Fruit fly (Drosophila melanogaster) whole organism, larva: ENCODE measurements around the gene Sp212.
A peak's percentile ranks its signal among the peaks of the same experiment; 100 is the strongest.

Experiments used
- noc ChIP-seq: fragments of 200-800 bp; sonication (Bioruptor generic); optimal IDR thresholded peaks from 3 replicates; lab custom pipeline; 2019; ENCODE audit warnings: missing biosample characterization, mild to moderate bottlenecking, missing genetic modification characterization, moderate library complexity

The Sp212 gene

DNA sequence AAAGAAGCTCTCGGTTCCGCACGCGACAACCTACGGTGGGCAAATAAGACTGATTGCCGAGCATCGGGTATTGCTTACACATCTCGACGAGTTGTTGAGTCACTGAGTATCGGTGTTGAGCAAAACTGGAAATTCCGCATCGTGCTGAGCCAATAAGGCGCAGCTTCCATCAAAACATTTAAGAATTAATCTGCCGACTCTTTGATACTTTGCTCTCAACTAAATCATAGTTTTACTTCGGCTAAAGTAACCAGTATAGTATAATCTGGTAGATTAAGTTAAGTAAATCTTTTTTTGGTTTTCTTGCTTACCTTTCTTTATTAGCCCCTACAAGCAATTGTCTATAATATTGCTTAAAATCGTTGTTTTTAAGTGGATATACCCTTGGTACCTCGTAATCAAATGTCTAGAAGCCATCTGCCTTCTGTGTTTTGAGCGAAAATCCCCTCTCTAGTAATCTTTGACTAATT, at the start of gene Sp212:
Sp212 (minus strand) TSS at position 51 of the 470 bp plus-strand sequence.
- TF ChIP-seq noc (tag; lab: Kevin White, UChicago): peak; percentile 33

DNA sequence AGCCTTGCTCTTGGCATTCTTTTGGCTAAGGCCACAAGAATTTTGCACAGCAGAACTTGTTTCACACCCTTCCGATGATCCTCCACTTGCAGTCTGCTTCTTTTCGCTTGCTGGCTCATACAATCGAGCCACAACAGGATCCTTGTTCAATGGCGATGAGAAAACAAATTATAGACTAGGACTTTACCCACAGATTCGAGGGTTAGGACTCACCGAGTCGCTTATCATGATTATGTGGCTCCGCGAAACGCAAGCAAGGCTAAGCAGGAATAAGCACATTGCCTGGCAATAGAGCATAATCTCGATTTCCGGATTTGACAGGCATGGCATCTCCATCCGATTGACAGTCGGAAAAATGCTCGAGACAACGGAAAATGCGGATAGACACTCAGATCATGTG, 38.1 kb upstream of the Sp212 start, which contains the start of the genes CG14839 and CG14841:
CG14839 (plus strand) TSS at position 301 of the 400 bp plus-strand sequence.
CG14841 (minus strand) TSS at position 332 of the 400 bp plus-strand sequence.
- no peak for TF ChIP-seq noc (tag; lab: Kevin White, UChicago)

DNA sequence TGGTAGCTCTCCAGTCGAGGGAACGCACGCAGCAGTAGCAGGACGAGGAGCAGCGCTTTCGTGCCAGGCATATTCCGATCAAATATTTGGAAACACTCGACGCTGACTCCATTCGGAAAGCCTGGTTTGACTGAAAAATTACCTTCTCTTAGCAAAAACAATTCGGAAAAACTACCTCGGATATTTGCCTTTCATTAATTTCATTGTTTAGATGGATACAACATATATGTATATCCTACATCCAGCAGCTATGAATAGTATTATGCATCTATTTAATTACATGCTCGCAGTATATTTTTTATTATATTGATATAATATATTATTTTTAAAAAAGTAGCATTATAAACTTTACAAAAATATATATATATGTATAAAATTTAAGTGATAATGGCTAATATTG, 37.2 kb upstream of the Sp212 start, which contains the start of gene CG14840:
CG14840 (minus strand) TSS at position 101 of the 400 bp plus-strand sequence.
- no peak for TF ChIP-seq noc (tag; lab: Kevin White, UChicago)

DNA sequence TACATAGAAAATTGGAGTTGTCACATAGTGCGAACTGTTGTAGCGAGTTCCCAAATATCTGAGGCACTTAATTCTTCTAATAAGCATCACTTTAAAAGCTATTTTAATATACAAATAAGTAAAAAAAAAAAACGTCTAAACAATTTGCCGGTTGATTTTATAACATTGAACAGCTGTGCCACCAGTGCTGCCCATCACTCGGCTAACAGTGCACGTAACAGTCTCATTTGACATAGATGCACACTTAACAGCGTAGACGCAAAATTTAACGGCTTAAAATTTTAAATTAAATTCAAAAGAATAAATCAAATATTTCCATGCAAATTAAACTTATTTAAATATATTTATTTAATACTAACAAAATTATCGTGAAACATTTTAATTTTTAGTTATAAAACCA, 35.9 kb upstream of the Sp212 start, which contains the start of gene MetRS-m:
MetRS-m (minus strand) TSS at position 171 of the 400 bp plus-strand sequence.
- TF ChIP-seq noc (tag; lab: Kevin White, UChicago): no peak

DNA sequence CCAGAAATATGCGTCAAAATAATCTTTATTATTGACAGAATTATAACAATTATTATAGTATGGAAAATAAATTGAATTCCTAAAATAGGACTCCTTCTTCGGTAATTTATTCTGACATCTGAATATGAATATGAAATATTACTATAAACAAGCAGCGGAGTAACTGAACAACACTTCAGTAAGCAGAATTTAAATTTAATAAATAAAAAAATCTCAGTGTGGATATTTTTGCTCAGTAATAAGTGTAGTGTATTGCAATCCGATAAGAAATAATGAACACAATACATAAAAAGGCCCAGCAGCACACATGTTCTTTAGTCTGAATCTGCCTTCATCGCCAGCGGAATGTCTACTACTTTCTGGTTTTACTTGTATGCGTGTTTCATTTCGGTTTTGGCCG, 31.9 kb upstream of the Sp212 start, which contains the start of gene CG43179:
CG43179 (plus strand) TSS at position 301 of the 400 bp plus-strand sequence.
- no peak for TF ChIP-seq noc (tag; lab: Kevin White, UChicago)

DNA sequence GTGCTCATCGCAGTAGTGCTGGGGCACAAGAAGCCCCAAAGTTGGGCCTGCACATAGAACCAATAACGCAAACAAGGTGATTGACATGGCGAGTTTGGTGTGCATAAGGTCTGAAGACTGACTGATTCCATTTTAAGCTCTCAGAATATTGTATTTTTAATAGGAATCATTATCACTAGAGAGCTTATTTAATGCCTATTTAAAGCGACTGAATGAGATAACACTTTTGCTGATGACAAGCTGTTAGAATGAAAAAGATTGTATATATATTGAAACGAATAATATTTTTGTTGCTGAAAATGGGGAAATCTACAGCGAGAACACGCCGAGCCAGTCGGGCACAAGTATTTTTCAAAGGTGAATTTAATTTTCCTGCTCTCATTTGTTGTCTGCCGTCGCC, 21.4 kb upstream of the Sp212 start, which contains the start of gene CG9616:
CG9616 (minus strand) TSS at position 101 of the 400 bp plus-strand sequence.
- TF ChIP-seq noc (tag; lab: Kevin White, UChicago): no peak

DNA sequence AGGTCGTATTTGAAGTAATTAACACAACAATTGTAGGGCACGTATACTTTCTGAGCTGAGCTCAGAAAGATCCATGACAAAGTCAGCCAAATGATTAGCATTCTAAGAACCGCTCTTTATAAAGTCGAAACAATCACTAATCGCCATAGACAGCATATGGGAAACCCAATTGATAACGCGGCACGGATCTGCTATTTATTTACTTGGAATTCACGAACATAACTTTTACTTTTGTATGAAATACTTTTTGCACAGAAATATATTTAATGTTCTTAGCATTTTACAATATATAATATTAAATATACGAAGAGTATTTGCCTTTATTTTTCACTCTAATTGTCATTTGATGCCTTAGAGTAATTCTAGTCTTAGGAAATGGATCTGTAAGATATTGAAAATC, 20.6 kb upstream of the Sp212 start, which contains the start of gene CG43291:
CG43291 (minus strand) TSS at position 101 of the 400 bp plus-strand sequence.
- TF ChIP-seq noc (tag; lab: Kevin White, UChicago): no peak

DNA sequence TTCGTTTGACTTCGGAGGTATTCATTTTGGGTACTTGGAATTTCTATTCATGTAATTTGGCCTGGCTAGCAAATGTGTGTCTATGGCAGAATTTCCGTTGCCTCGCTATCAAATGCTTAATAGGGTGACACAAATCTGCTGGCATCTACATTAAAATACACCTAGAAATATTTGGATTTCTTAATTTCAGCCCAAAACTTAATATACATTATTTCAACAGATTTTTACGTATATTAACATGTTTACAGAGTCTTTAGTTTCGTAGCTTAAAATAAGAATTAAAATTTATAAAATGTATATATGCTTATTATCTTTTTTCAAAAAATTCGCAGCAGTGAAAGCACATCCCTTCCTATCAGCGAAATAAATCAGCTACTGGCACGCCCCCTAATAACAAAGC, 5.1 kb upstream of the Sp212 start, which contains the start of gene CG9624:
CG9624 (minus strand) TSS at position 101 of the 400 bp plus-strand sequence.
- no peak for TF ChIP-seq noc (tag; lab: Kevin White, UChicago)

DNA sequence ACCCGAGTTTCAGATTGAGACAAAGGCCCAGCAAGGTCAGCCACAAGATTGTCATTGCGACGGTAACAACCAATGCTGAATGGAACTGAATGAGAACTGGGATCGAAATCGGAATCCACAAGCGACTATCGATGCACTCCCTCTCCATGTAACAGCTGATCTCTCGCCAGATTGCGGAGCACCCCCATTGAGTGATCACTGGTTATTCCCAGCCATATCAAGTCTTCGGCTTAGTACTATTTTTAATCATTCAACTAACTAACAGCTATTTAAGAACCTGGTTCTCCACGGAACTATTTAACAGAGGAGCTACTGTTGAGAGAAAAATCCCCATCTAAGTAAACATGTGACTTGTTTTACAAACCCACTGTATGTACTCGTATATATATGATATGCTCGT, 2.7 kb upstream of the Sp212 start, which contains the start of gene CG9631:
CG9631 (minus strand) TSS at position 101 of the 400 bp plus-strand sequence.
- TF ChIP-seq noc (tag; lab: Kevin White, UChicago): no peak

DNA sequence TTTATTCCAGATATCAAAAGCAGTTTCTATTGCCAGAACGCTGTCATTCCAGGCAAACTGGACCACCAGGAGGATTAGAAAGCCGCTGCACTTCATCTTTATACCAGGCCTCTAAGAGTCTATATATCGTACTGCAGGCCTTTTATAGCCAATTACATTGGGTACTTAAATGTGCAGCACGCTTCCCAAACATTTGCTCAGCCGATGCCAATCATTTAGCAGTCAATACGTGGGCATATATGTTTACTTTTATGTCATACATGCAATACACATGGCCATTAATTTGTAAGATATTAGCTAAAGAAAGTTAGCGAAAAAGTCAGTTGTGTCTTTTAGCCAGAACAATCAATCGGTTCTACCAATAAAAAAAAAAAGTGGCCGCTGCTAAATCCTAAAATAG, 2.5 kb downstream of the Sp212 start, which contains the start of gene CG33109:
CG33109 (minus strand) TSS at position 101 of the 400 bp plus-strand sequence.
- no peak for TF ChIP-seq noc (tag; lab: Kevin White, UChicago)

DNA sequence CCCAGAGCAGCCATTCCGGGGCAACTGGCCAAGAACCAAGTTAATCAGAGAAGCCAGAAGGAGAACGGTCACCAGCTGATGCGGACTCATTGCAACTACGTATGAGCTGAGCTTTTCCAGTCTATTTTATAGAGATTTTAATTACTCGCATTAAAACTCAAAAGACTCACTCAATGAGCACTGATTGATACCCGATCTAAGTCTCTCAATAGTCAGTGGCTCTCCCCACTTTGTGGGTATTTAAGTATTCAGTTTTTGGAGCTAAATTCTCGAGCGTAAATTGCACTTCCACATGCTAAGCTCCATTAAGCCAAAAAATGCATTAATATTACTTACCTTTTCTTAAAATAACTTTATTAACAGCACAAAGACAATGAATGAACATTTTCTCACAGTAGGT, 3.9 kb downstream of the Sp212 start, which contains the start of gene CG31326:
CG31326 (minus strand) TSS at position 101 of the 400 bp plus-strand sequence.
- TF ChIP-seq noc (tag; lab: Kevin White, UChicago): no peak

DNA sequence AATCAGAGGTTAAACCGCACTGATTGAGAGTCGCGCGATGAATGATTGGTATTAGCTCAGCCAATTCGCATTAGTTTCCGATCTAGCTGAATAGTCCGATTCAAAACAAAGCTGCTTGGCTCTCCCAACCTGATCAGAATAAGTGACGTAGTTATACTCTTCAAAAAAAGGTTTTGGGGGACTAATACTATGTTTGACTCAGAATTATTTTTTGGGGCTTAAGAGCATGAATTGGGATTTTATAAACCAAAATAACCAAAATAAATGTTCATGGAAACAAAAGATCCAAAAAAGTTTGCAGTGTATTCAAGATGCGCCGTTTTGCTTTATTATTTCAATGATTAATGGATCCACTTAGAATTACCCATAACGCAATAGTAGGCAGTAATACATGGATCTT, 6.1 kb downstream of the Sp212 start, which contains the start of gene CG9649:
CG9649 (minus strand) TSS at position 44 of the 400 bp plus-strand sequence.
- no peak for TF ChIP-seq noc (tag; lab: Kevin White, UChicago)

DNA sequence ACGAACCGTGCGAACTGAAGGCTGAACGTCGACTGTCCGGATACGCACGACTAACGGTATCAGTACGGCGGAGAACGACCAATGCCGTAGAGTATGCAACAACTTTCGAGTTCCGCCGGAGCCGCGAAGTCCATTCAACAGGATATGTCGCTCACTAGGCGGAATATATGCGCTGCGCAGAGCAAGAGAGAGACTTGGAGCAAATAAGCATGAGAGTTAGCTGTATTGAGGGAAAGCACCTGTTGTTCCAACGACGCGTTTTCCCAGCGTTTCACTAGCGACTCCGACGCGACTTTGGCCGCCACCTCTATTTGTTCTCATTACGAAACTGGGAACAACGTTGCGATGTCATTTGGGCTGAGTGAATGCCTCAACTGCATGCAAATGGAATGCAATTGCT, 9.2 kb downstream of the Sp212 start, which contains the start of gene Dop1R1:
Dop1R1 (minus strand) TSS at position 35 of the 400 bp plus-strand sequence.
- TF ChIP-seq noc (tag; lab: Kevin White, UChicago): no peak
